Fruit fly (Drosophila melanogaster): ENCODE results near the gene Ino80.

DNA sequence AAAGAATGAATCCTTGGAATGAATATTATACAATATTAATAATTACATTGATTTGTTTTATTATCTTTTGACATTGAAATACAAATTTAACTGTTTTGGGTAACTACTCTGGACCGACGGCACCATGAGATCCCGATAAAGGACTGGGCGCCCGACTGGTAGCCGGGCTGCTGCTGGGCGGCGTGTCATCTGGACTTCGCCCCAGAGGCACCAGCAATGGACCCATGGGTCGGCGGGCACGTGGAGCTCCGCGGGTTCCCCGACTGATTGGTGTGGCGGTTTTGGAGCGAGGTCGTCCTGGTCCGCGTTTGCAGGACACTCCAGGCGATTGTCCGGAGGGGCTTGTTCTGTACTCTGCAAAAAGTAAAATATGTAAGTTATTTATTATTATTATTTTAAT, 33.9 kb downstream of the Ino80 start:
- TF ChIP-seq pan (optimal IDR thresholded peaks at IDR 0.05) (no peak), CG8478 (optimal IDR thresholded peaks at IDR 0.05) (no peak), psq (optimal IDR thresholded peaks at IDR 0.05) (no peak), usp (GFP tag; optimal IDR thresholded peaks at IDR 0.05) (no peak), EcR (GFP tag; optimal IDR thresholded peaks at IDR 0.05) (no peak), Dll (optimal IDR thresholded peaks at IDR 0.05) (no peak)

Measured in whole organism.